Worm (Caenorhabditis elegans): ENCODE data around the gene grsp-2.

DNA sequence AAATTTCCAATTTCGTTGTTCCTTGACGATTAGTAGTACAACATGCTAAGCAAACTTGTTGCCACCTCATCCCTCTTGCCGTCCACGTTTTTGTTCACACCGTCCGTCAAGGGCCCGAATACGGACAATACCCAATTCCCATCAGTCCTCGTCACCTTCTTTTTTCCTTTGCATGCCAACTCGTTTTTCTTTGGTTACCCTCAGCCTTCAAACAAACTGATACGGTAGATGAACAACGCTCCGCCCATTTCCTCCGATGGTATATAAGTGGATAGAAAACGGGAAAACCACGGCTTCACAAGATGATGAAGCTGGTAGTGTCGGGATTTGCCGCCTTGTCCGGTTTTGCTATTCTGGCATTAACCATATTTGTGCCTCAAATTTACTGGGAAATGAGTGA lies 31.8 kb downstream of the grsp-2 start, which contains the start of gene col-118:
- TF ChIP-seq lin-35 (GFP tag; optimal IDR thresholded peaks at IDR 0.05) (no peak), elt-3 (tag; optimal IDR thresholded peaks at IDR 0.05) (no peak), ama-1 (optimal IDR thresholded peaks at IDR 0.05) (no peak), rnt-1 (tag; optimal IDR thresholded peaks at IDR 0.05) (no peak), dpl-1 (GFP tag; optimal IDR thresholded peaks at IDR 0.05) (no peak), grh-1 (GFP tag; IDR thresholded peaks at IDR 0.05) (no peak), egl-27 (tag; optimal IDR thresholded peaks at IDR 0.05) (no peak), nhr-237 (tag; optimal IDR thresholded peaks at IDR 0.05) (no peak), mab-9 (GFP tag; IDR thresholded peaks at IDR 0.05) (no peak), sox-4 (tag; optimal IDR thresholded peaks at IDR 0.05) (no peak), unc-62 (GFP tag; optimal IDR thresholded peaks at IDR 0.05) (no peak), aly-2 (tag; optimal IDR thresholded peaks at IDR 0.05) (no peak)

Data from whole organism, L1 larva.